Worm (Caenorhabditis elegans): ENCODE results near the gene srg-17.

DNA sequence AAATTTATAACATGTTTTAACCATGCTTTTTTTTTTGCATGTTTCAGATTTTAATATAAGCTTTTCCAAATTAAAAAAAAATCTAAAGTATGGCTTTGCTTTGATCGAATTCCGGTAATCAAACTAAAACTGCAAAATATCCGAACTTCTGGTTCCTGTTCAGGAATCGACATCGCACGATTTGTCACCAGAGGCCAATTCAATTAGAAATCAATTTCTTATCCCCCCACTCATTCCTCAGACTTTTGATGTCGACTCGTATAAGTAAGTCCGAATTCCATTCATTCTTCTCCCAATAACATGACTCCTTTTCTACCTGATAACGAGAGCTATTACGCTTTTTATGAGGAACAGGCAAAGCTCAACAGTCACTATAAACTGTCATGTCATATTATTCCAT, 25.3 kb upstream of the srg-17 start, which contains the start of gene srh-27:
- no peak for TF ChIP-seq lin-54 (GFP tag; optimal IDR thresholded peaks at IDR 0.05)
- TF ChIP-seq tlf-1 (GFP tag; optimal IDR thresholded peaks at IDR 0.05): no peak

Measured in whole organism, young adult.